Worm (Caenorhabditis elegans) whole organism, midembryonic: ENCODE results near the gene F53E10.6.

Experiments used
- cog-1 ChIP-seq: sonication (generic microtip); optimal IDR thresholded peaks from 2 replicates; lab custom pipeline; 2016; ENCODE audit warnings: missing genetic modification characterization, missing compliant biosample characterization
- flt-1 ChIP-seq: fragments of 200-800 bp; sonication (Bioruptor generic); IDR thresholded peaks from 2 replicates; pipeline ENCODE4 v1.3.6; 2022; ENCODE audit warnings: missing genetic modification characterization, missing compliant biosample characterization
- ref-1 ChIP-seq: fragments of 200-800 bp; sonication (Bioruptor generic); conservative IDR thresholded peaks from 2 replicates; pipeline ENCODE4 v1.3.6; 2022; ENCODE audit warnings: missing genetic modification reagents, missing genetic modification characterization, missing compliant biosample characterization
- ztf-23 ChIP-seq: fragments of 200-800 bp; sonication (Bioruptor generic); IDR thresholded peaks from 2 replicates; pipeline ENCODE4 v1.3.6; 2022; ENCODE audit warnings: missing genetic modification reagents, missing genetic modification characterization, missing compliant biosample characterization

ce11 chrV:2592173-2592676 lies 10.6 kb downstream of the F53E10.6 start, which contains the start of gene irg-3:
- TF ChIP-seq ztf-23 (GFP tag; lab: Robert Waterston, UW), result no peak
- TF ChIP-seq cog-1 (tag; lab: Kevin White, UChicago), result no peak
- TF ChIP-seq flt-1 (GFP tag; lab: Robert Waterston, UW), result no peak
- TF ChIP-seq ref-1 (GFP tag; lab: Robert Waterston, UW), result no peak
